Worm (Caenorhabditis elegans): ENCODE results near the gene fbxa-141.
A peak's percentile ranks its signal among the peaks of the same experiment; 100 is the strongest.

Gene fbxa-141

ce11 chrX:14484827-14485226 is 27.9 kb downstream of the fbxa-141 start, which contains the start of gene M163.8:
M163.8 (plus strand) TSS chrX:14485127.
- no peak for TF ChIP-seq ets-4 (tag; optimal IDR thresholded peaks at IDR 0.05)
- no peak for TF ChIP-seq unc-42 (tag; optimal IDR thresholded peaks at IDR 0.05)
- TF ChIP-seq dve-1 (tag; optimal IDR thresholded peaks at IDR 0.05) = no peak
- TF ChIP-seq hlh-15 (tag; optimal IDR thresholded peaks at IDR 0.05) = no peak
- TF ChIP-seq ceh-34 (tag; optimal IDR thresholded peaks at IDR 0.05) = no peak
- no peak for TF ChIP-seq ceh-14 (tag; optimal IDR thresholded peaks at IDR 0.05)
- no peak for TF ChIP-seq dmd-4 (tag; optimal IDR thresholded peaks at IDR 0.05; ENCODE audit: borderline replicate concordance)
- no peak for TF ChIP-seq nfya-1 (tag; optimal IDR thresholded peaks at IDR 0.05)
- no peak for TF ChIP-seq ref-2 (tag; optimal IDR thresholded peaks at IDR 0.05)
- TF ChIP-seq hlh-8 (tag; optimal IDR thresholded peaks at IDR 0.05) = no peak

ce11 chrX:14481637-14482036 is 31.1 kb downstream of the fbxa-141 start:
- TF ChIP-seq ceh-45 (GFP tag; IDR thresholded peaks at IDR 0.05) = no peak
- TF ChIP-seq nhr-232 (tag; optimal IDR thresholded peaks at IDR 0.05) = no peak
- TF ChIP-seq ceh-24 (tag; optimal IDR thresholded peaks at IDR 0.05) = no peak
- TF ChIP-seq eyg-1 (tag; optimal IDR thresholded peaks at IDR 0.05) = no peak
- no peak for TF ChIP-seq elt-4 (tag; optimal IDR thresholded peaks at IDR 0.05)
- no peak for TF ChIP-seq ceh-31 (tag; optimal IDR thresholded peaks at IDR 0.05)
- no peak for TF ChIP-seq dve-1 (tag; optimal IDR thresholded peaks at IDR 0.05)
- no peak for TF ChIP-seq unc-42 (tag; optimal IDR thresholded peaks at IDR 0.05)
- TF ChIP-seq tbx-7 (tag; optimal IDR thresholded peaks at IDR 0.05) = no peak
- TF ChIP-seq ahr-1 (tag; optimal IDR thresholded peaks at IDR 0.05) = no peak
- no peak for TF ChIP-seq elt-2 (tag; optimal IDR thresholded peaks at IDR 0.05)
- no peak for TF ChIP-seq fkh-6 (tag; optimal IDR thresholded peaks at IDR 0.05)
- no peak for TF ChIP-seq ceh-14 (tag; optimal IDR thresholded peaks at IDR 0.05)

ce11 chrX:14480248-14480647 is 32.5 kb downstream of the fbxa-141 start, which contains the start of gene gfi-3:
gfi-3 (plus strand) TSS chrX:14480572.
- TF ChIP-seq ahr-1 (tag; optimal IDR thresholded peaks at IDR 0.05) = no peak
- peak; percentile 33 for TF ChIP-seq sox-4 (tag; optimal IDR thresholded peaks at IDR 0.05)
- TF ChIP-seq K09A11.1 (tag; optimal IDR thresholded peaks at IDR 0.05; ENCODE audit: insufficient read depth) = no peak
- TF ChIP-seq syd-9 (tag; optimal IDR thresholded peaks at IDR 0.05) = peak; percentile 10
- peak; percentile 35 for TF ChIP-seq C38D4.7 (GFP tag; optimal IDR thresholded peaks at IDR 0.05)
- TF ChIP-seq che-1 (tag; optimal IDR thresholded peaks at IDR 0.05) = no peak
- peak; percentile 40 for TF ChIP-seq unc-86 (tag; optimal IDR thresholded peaks at IDR 0.05)
- peak; percentile 77 for TF ChIP-seq ceh-34 (tag; optimal IDR thresholded peaks at IDR 0.05)
- peak; percentile 26 for TF ChIP-seq gmeb-2 (tag; optimal IDR thresholded peaks at IDR 0.05)
- no peak for TF ChIP-seq hlh-8 (tag; optimal IDR thresholded peaks at IDR 0.05)
- TF ChIP-seq pha-2 (tag; optimal IDR thresholded peaks at IDR 0.05) = peak; percentile 17
- TF ChIP-seq tbx-7 (tag; optimal IDR thresholded peaks at IDR 0.05) = no peak
- no peak for TF ChIP-seq nhr-232 (tag; optimal IDR thresholded peaks at IDR 0.05)
- peak; percentile 27 for TF ChIP-seq unc-42 (tag; optimal IDR thresholded peaks at IDR 0.05)
- no peak for TF ChIP-seq ceh-45 (GFP tag; IDR thresholded peaks at IDR 0.05)
- peak; percentile 72 for TF ChIP-seq nfya-1 (tag; optimal IDR thresholded peaks at IDR 0.05)
- TF ChIP-seq ceh-19 (GFP tag; optimal IDR thresholded peaks at IDR 0.05) = no peak
- TF ChIP-seq F13H6.1 (tag; optimal IDR thresholded peaks at IDR 0.05) = peak; percentile 8
- TF ChIP-seq ceh-14 (tag; optimal IDR thresholded peaks at IDR 0.05) = peak; percentile 11
- peak; percentile 72 for TF ChIP-seq elt-2 (tag; optimal IDR thresholded peaks at IDR 0.05)
- peak; percentile 20; the same call in 1 of the 2 replicates for TF ChIP-seq unc-3 (GFP tag; conservative IDR thresholded peaks at IDR 0.05)
- TF ChIP-seq unc-3 (tag; optimal IDR thresholded peaks at IDR 0.05) = no peak
- TF ChIP-seq rnt-1 (tag; optimal IDR thresholded peaks at IDR 0.05) = peak; percentile 25
- no peak for TF ChIP-seq pros-1 (tag; optimal IDR thresholded peaks at IDR 0.05)
- no peak for TF ChIP-seq lim-6 (tag; optimal IDR thresholded peaks at IDR 0.05)
- TF ChIP-seq pat-9 (tag; optimal IDR thresholded peaks at IDR 0.05) = peak; percentile 2
- TF ChIP-seq ref-2 (tag; optimal IDR thresholded peaks at IDR 0.05) = no peak
- peak; percentile 61 for TF ChIP-seq ceh-18 (tag; optimal IDR thresholded peaks at IDR 0.05)
- TF ChIP-seq mec-3 (tag; optimal IDR thresholded peaks at IDR 0.05; ENCODE audit: borderline replicate concordance) = no peak
- TF ChIP-seq T23F11.4 (GFP tag; optimal IDR thresholded peaks at IDR 0.05) = no peak
- peak; percentile 48 for TF ChIP-seq madf-2 (tag; optimal IDR thresholded peaks at IDR 0.05)
- TF ChIP-seq ttx-3 (tag; optimal IDR thresholded peaks at IDR 0.05) = peak; percentile 41
- TF ChIP-seq sdc-2 (tag; optimal IDR thresholded peaks at IDR 0.05) = peak; percentile 76
- no peak for TF ChIP-seq pag-3 (tag; optimal IDR thresholded peaks at IDR 0.05; ENCODE audit: borderline replicate concordance)
- no peak for TF ChIP-seq hlh-6 (tag; optimal IDR thresholded peaks at IDR 0.05)
- TF ChIP-seq ceh-48 (tag; optimal IDR thresholded peaks at IDR 0.05) = peak; percentile 18
- TF ChIP-seq fkh-6 (tag; optimal IDR thresholded peaks at IDR 0.05) = no peak
- TF ChIP-seq dmd-4 (tag; optimal IDR thresholded peaks at IDR 0.05; ENCODE audit: borderline replicate concordance) = peak; percentile 36
- TF ChIP-seq lin-11 (tag; optimal IDR thresholded peaks at IDR 0.05) = no peak
- TF ChIP-seq dve-1 (tag; optimal IDR thresholded peaks at IDR 0.05) = no peak
- TF ChIP-seq tbx-2 (tag; optimal IDR thresholded peaks at IDR 0.05) = peak; percentile 72
